Fruit fly (Drosophila melanogaster) whole organism, embryonic: ENCODE results near the gene AP-2mu.

Experiments used
- Atf6 ChIP-seq: fragments of 200-800 bp; sonication (Bioruptor generic); IDR thresholded peaks from 2 replicates; pipeline ENCODE4 v1.3.6; 2022; ENCODE audit warnings: missing biosample characterization, missing genetic modification characterization
- Bteb2 ChIP-seq: fragments of 200-800 bp; sonication (Bioruptor generic); optimal IDR thresholded peaks from 2 replicates; lab custom pipeline; 2016; ENCODE audit warnings: missing biosample characterization, missing genetic modification characterization
- C15 ChIP-seq: fragments of 200-800 bp; sonication (Bioruptor generic); IDR thresholded peaks from 3 replicates; pipeline ENCODE4 v1.3.6; 2022; ENCODE audit warnings: missing biosample characterization, missing genetic modification characterization
- CG1024 ChIP-seq: fragments of 200-800 bp; sonication (Bioruptor generic); IDR thresholded peaks from 2 replicates; pipeline ENCODE4 v1.3.6; 2022; ENCODE audit warnings: missing biosample characterization, missing genetic modification characterization
- CG11398 ChIP-seq: fragments of 200-800 bp; sonication (Bioruptor generic); optimal IDR thresholded peaks from 2 replicates; lab custom pipeline; 2016; ENCODE audit warnings: missing biosample characterization, missing genetic modification characterization
- CG11723 ChIP-seq: fragments of 200-800 bp; sonication (Bioruptor generic); optimal IDR thresholded peaks from 2 replicates; lab custom pipeline; 2017; ENCODE audit warnings: missing biosample characterization, mild to moderate bottlenecking, missing genetic modification characterization
- CG12299 ChIP-seq: fragments of 200-800 bp; sonication (Bioruptor generic); optimal IDR thresholded peaks from 2 replicates; lab custom pipeline; 2018; ENCODE audit warnings: missing biosample characterization, mild to moderate bottlenecking, missing genetic modification characterization
- CG12744 ChIP-seq: fragments of 200-800 bp; sonication (Bioruptor generic); optimal IDR thresholded peaks from 2 replicates; lab custom pipeline; 2016; ENCODE audit warnings: missing biosample characterization, missing genetic modification characterization
- CG13424 ChIP-seq: fragments of 200-800 bp; sonication (Bioruptor generic); optimal IDR thresholded peaks from 2 replicates; lab custom pipeline; 2019; ENCODE audit warnings: missing biosample characterization, mild to moderate bottlenecking, missing genetic modification characterization, moderate library complexity
- CG13775 ChIP-seq: fragments of 200-800 bp; sonication (Bioruptor generic); optimal IDR thresholded peaks from 3 replicates; lab custom pipeline; 2017; ENCODE audit warnings: missing biosample characterization, mild to moderate bottlenecking, missing genetic modification characterization
- CG1602 ChIP-seq: fragments of 200-800 bp; sonication (Bioruptor generic); optimal IDR thresholded peaks from 3 replicates; lab custom pipeline; 2016; ENCODE audit warnings: missing biosample characterization, missing genetic modification characterization
- CG17359 ChIP-seq: fragments of 200-800 bp; sonication (Bioruptor generic); optimal IDR thresholded peaks from 3 replicates; lab custom pipeline; 2018; ENCODE audit warnings: missing biosample characterization, mild to moderate bottlenecking, missing genetic modification characterization, moderate library complexity
- CG17802 ChIP-seq: fragments of 200-800 bp; sonication (Bioruptor generic); optimal IDR thresholded peaks from 2 replicates; lab custom pipeline; 2018; ENCODE audit warnings: missing biosample characterization, mild to moderate bottlenecking, missing genetic modification characterization, moderate library complexity
- CG17829 ChIP-seq: fragments of 200-800 bp; optimal IDR thresholded peaks from 2 replicates; lab custom pipeline; 2019; ENCODE audit warnings: missing biosample characterization, mild to moderate bottlenecking, missing genetic modification characterization, moderate library complexity
- CG2712 ChIP-seq: fragments of 200-800 bp; optimal IDR thresholded peaks from 3 replicates; lab custom pipeline; 2019; ENCODE audit warnings: missing biosample characterization, mild to moderate bottlenecking, missing genetic modification characterization, moderate library complexity
- CG2875 ChIP-seq: fragments of 200-800 bp; sonication (Bioruptor generic); optimal IDR thresholded peaks from 2 replicates; lab custom pipeline; 2017; ENCODE audit warnings: missing biosample characterization, mild to moderate bottlenecking, missing genetic modification characterization, missing genetic modification reagents
- CG34376 ChIP-seq: fragments of 200-800 bp; sonication (Bioruptor generic); optimal IDR thresholded peaks from 2 replicates; lab custom pipeline; 2018; ENCODE audit warnings: missing biosample characterization, mild to moderate bottlenecking, missing genetic modification characterization
- CG4282 ChIP-seq: fragments of 200-800 bp; sonication (Bioruptor generic); optimal IDR thresholded peaks from 2 replicates; lab custom pipeline; 2016; ENCODE audit warnings: missing biosample characterization, missing genetic modification characterization
- CG4820 ChIP-seq: fragments of 200-800 bp; sonication (Bioruptor generic); optimal IDR thresholded peaks from 3 replicates; lab custom pipeline; 2016; ENCODE audit warnings: missing biosample characterization, missing genetic modification characterization
- CG5953 ChIP-seq: fragments of 200-800 bp; sonication (Bioruptor generic); IDR thresholded peaks from 2 replicates; pipeline ENCODE4 v1.3.6; 2022; ENCODE audit warnings: missing biosample characterization, missing genetic modification characterization
- CG8290 ChIP-seq, 3 experiments: fragments of 200-800 bp; sonication (Bioruptor generic); optimal IDR thresholded peaks; 2 replicates each; lab custom pipeline; 2016 to 2019; ENCODE audit warnings: missing biosample characterization in 3 of 3, missing genetic modification characterization in 3 of 3, mild to moderate bottlenecking in 2 of 3, moderate library complexity in 1 of 3
- Camta ChIP-seq: fragments of 200-800 bp; sonication (Bioruptor generic); optimal IDR thresholded peaks from 2 replicates; lab custom pipeline; 2016; ENCODE audit warnings: missing biosample characterization, missing genetic modification characterization
- Doc3 ChIP-seq: fragments of 200-800 bp; sonication (Bioruptor generic); IDR thresholded peaks from 3 replicates; pipeline ENCODE4 v1.3.6; 2022; ENCODE audit warnings: missing biosample characterization, missing genetic modification characterization; ENCODE audit not compliant: partially characterized antibody
- Dp ChIP-seq: fragments of 200-800 bp; sonication (Bioruptor generic); optimal IDR thresholded peaks from 2 replicates; lab custom pipeline; 2018; ENCODE audit warnings: missing biosample characterization, mild to moderate bottlenecking, missing genetic modification characterization, moderate library complexity
- Fer1 ChIP-seq: fragments of 200-800 bp; sonication (Bioruptor generic); optimal IDR thresholded peaks from 2 replicates; lab custom pipeline; 2017; ENCODE audit warnings: missing biosample characterization, mild to moderate bottlenecking, missing genetic modification characterization
- Hr3 ChIP-seq: fragments of 200-800 bp; sonication (Bioruptor generic); optimal IDR thresholded peaks from 3 replicates; lab custom pipeline; 2016; ENCODE audit warnings: missing biosample characterization, missing genetic modification characterization
- Myb ChIP-seq: fragments of 200-800 bp; sonication (Bioruptor generic); optimal IDR thresholded peaks from 2 replicates; lab custom pipeline; 2016; ENCODE audit warnings: missing biosample characterization, missing genetic modification characterization
- NC2β ChIP-seq: fragments of 200-800 bp; sonication (Bioruptor generic); optimal IDR thresholded peaks from 2 replicates; lab custom pipeline; 2016; ENCODE audit warnings: missing biosample characterization, missing genetic modification characterization
- Oli ChIP-seq: fragments of 200-800 bp; sonication (Bioruptor generic); optimal IDR thresholded peaks from 2 replicates; lab custom pipeline; 2018; ENCODE audit warnings: missing biosample characterization, mild to moderate bottlenecking, missing genetic modification characterization, moderate library complexity
- Optix ChIP-seq: fragments of 200-800 bp; sonication (Bioruptor generic); IDR thresholded peaks from 3 replicates; pipeline ENCODE4 v1.3.6; 2022; ENCODE audit warnings: missing biosample characterization, missing genetic modification characterization
- Ptx1 ChIP-seq: fragments of 200-800 bp; sonication (Bioruptor generic); IDR thresholded peaks from 2 replicates; pipeline ENCODE4 v1.3.6; 2022; ENCODE audit warnings: missing biosample characterization, missing genetic modification characterization
- Spps ChIP-seq: fragments of 200-800 bp; sonication (Bioruptor generic); optimal IDR thresholded peaks from 2 replicates; lab custom pipeline; 2018; ENCODE audit warnings: missing biosample characterization, mild to moderate bottlenecking, missing genetic modification characterization
- ab ChIP-seq: fragments of 200-800 bp; sonication (Bioruptor generic); optimal IDR thresholded peaks from 2 replicates; lab custom pipeline; 2016; ENCODE audit warnings: missing biosample characterization, missing genetic modification characterization
- ara ChIP-seq: fragments of 200-800 bp; sonication (Bioruptor generic); IDR thresholded peaks from 2 replicates; pipeline ENCODE4 v1.3.6; 2022; ENCODE audit warnings: missing biosample characterization, missing genetic modification characterization
- az2 ChIP-seq: fragments of 200-800 bp; sonication (Bioruptor generic); optimal IDR thresholded peaks from 3 replicates; lab custom pipeline; 2016; ENCODE audit warnings: missing biosample characterization, missing genetic modification characterization
- bbx ChIP-seq: fragments of 200-800 bp; sonication (Bioruptor generic); IDR thresholded peaks from 2 replicates; pipeline ENCODE4 v1.3.6; 2022; ENCODE audit warnings: missing biosample characterization, missing genetic modification characterization; ENCODE audit not compliant: partially characterized antibody
- ftz-f1 ChIP-seq: fragments of 200-800 bp; sonication (Bioruptor generic); optimal IDR thresholded peaks from 2 replicates; lab custom pipeline; 2016; ENCODE audit warnings: missing biosample characterization, missing genetic modification characterization
- gsb-n ChIP-seq: fragments of 200-800 bp; sonication (Bioruptor generic); optimal IDR thresholded peaks from 3 replicates; lab custom pipeline; 2018; ENCODE audit warnings: missing biosample characterization, mild to moderate bottlenecking, missing genetic modification characterization
- insv ChIP-seq, 2 experiments: fragments of 200-800 bp; sonication (Bioruptor generic); optimal IDR thresholded peaks; 3 replicates each; lab custom pipeline; 2016 to 2018; ENCODE audit warnings: missing biosample characterization in 2 of 2, missing genetic modification characterization in 2 of 2
- ken ChIP-seq: fragments of 200-800 bp; sonication (Bioruptor generic); IDR thresholded peaks from 3 replicates; pipeline ENCODE4 v1.3.6; 2022; ENCODE audit warnings: missing biosample characterization, missing genetic modification characterization
- nmo ChIP-seq: fragments of 200-800 bp; sonication (Bioruptor generic); optimal IDR thresholded peaks from 2 replicates; lab custom pipeline; 2018; ENCODE audit warnings: missing biosample characterization, mild to moderate bottlenecking, missing genetic modification characterization, moderate library complexity
- odd ChIP-seq: fragments of 200-800 bp; sonication (Bioruptor generic); optimal IDR thresholded peaks from 2 replicates; lab custom pipeline; 2017; ENCODE audit warnings: missing biosample characterization, mild to moderate bottlenecking, missing genetic modification characterization
- pho ChIP-seq: fragments of 200-800 bp; sonication (Bioruptor generic); optimal IDR thresholded peaks from 2 replicates; lab custom pipeline; 2016; ENCODE audit warnings: missing biosample characterization, missing genetic modification characterization
- ranshi ChIP-seq: fragments of 200-800 bp; sonication (Bioruptor generic); IDR thresholded peaks from 2 replicates; pipeline ENCODE4 v1.3.6; 2022; ENCODE audit warnings: missing biosample characterization, missing genetic modification characterization
- repo ChIP-seq: fragments of 200-800 bp; sonication (Bioruptor generic); optimal IDR thresholded peaks from 2 replicates; lab custom pipeline; 2016; ENCODE audit warnings: missing biosample characterization, missing genetic modification characterization
- shn ChIP-seq: fragments of 200-800 bp; sonication (Bioruptor generic); optimal IDR thresholded peaks from 3 replicates; lab custom pipeline; 2016; ENCODE audit warnings: missing biosample characterization, missing genetic modification characterization
- so ChIP-seq: fragments of 200-800 bp; sonication (Bioruptor generic); IDR thresholded peaks from 3 replicates; pipeline ENCODE4 v1.3.6; 2022; ENCODE audit warnings: missing biosample characterization, missing genetic modification characterization
- sob ChIP-seq: fragments of 200-800 bp; sonication (Bioruptor generic); IDR thresholded peaks from 2 replicates; pipeline ENCODE4 v1.3.6; 2022; ENCODE audit warnings: missing biosample characterization, missing genetic modification characterization
- twi ChIP-seq: fragments of 200-800 bp; optimal IDR thresholded peaks from 2 replicates; lab custom pipeline; 2019; ENCODE audit warnings: missing biosample characterization, mild to moderate bottlenecking, missing genetic modification characterization, moderate library complexity
- vnd ChIP-seq: fragments of 200-800 bp; sonication (Bioruptor generic); IDR thresholded peaks from 3 replicates; pipeline ENCODE4 v1.3.6; 2022; ENCODE audit warnings: missing biosample characterization, missing genetic modification characterization; ENCODE audit not compliant: partially characterized antibody

AP-2mu gene

DNA sequence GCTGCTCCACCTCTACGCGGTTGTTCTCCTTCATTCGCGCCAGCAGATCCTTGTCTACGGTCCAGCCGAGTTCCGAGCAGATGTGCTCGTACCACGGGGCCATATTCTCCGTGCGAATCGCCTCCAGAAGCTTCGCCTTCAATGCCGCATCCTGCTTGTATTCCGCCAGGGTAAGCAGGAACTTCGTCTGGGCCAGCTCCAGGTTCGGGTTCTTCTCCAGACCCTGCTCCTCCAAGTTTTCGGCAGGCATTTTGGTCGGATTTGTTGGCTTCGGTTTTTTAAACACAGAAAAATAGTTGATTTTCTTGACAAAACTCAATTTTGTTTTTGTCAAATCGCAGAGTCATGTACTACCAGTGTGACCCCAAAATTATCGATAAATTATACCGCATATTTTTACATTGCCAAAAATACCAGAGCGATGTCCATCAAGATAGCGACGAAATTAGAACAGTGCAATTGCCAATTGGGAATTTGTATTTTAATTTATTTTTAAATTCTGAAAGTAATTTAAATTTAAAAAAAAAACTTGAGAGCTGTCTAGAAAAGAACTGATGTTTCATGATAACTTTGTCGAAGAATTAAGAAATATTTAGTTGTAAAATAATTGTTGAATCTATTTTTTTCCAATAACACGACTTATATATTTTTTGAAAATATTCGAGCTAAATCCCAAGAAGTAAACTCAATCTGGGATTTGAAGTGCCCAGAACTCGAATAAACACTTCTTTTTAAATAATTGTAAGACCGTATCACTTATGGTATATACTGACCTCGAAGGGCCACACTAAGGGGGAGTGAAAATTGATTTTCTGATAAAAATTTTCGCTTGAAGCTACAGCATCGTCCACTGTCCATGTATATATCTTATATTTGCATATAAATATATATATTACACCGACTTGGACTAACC is at the start of gene AP-2mu, which contains the start of gene Rpn7 (continued):
- no peak for TF ChIP-seq odd (GFP tag; lab: Kevin White, UChicago)
- TF ChIP-seq bbx (GFP tag; lab: Robert Waterston, UW): no peak
- no peak for TF ChIP-seq Myb (GFP tag; lab: Kevin White, UChicago)
- peak; percentile 17 for TF ChIP-seq CG17829 (tag; lab: Kevin White, UChicago)
- TF ChIP-seq CG13775 (GFP tag; lab: Kevin White, UChicago): peak; percentile 4
- TF ChIP-seq gsb-n (tag; lab: Kevin White, UChicago): no peak
- TF ChIP-seq CG8290 (GFP tag; optimal IDR thresholded peaks at IDR 0.05; lab: Kevin White, UChicago): no peak
- no peak for TF ChIP-seq CG8290 (tag; optimal IDR thresholded peaks at IDR 0.05; lab: Kevin White, UChicago)
- TF ChIP-seq ken: no peak
- no peak for TF ChIP-seq CG2875 (GFP tag; lab: Kevin White, UChicago)
- TF ChIP-seq Oli (tag; lab: Kevin White, UChicago): no peak
- TF ChIP-seq ara: no peak
- no peak for TF ChIP-seq Doc3 (GFP tag; lab: Robert Waterston, UW)
- no peak for TF ChIP-seq Atf6 (GFP tag; lab: Robert Waterston, UW)
- peak in 1 of 2 experiments; percentile 93 for TF ChIP-seq insv (GFP tag; optimal IDR thresholded peaks at IDR 0.05; lab: Kevin White, UChicago)
- TF ChIP-seq az2 (GFP tag; lab: Kevin White, UChicago): peak; percentile 23
- TF ChIP-seq shn (GFP tag; lab: Kevin White, UChicago): no peak
- no peak for TF ChIP-seq CG13424 (tag; lab: Kevin White, UChicago)
- peak; percentile 50 for TF ChIP-seq CG2712
- no peak for TF ChIP-seq CG17802 (tag; lab: Kevin White, UChicago)
- no peak for TF ChIP-seq ab (GFP tag; lab: Kevin White, UChicago)
- no peak for TF ChIP-seq Camta (GFP tag; lab: Kevin White, UChicago)
- TF ChIP-seq nmo (GFP tag; lab: Kevin White, UChicago): peak; percentile 53
- no peak for TF ChIP-seq CG34376 (GFP tag; lab: Kevin White, UChicago)
- TF ChIP-seq Fer1 (GFP tag; lab: Kevin White, UChicago): no peak
- no peak for TF ChIP-seq CG4820 (GFP tag; lab: Kevin White, UChicago)
- TF ChIP-seq Spps (tag; lab: Kevin White, UChicago): no peak
- TF ChIP-seq CG11398 (GFP tag; lab: Kevin White, UChicago): no peak
- TF ChIP-seq CG12299 (tag; lab: Kevin White, UChicago): no peak
- TF ChIP-seq Dp (GFP tag; lab: Kevin White, UChicago): peak; percentile 40
- TF ChIP-seq C15 (GFP tag; lab: Robert Waterston, UW): no peak
- TF ChIP-seq ranshi: no peak
- TF ChIP-seq Bteb2: no peak
- peak; percentile 22 for TF ChIP-seq Hr3 (GFP tag; lab: Kevin White, UChicago)
- TF ChIP-seq so (GFP tag; lab: Robert Waterston, UW): no peak
- TF ChIP-seq pho (GFP tag; lab: Kevin White, UChicago): no peak
- TF ChIP-seq Ptx1: no peak
- no peak for TF ChIP-seq sob
- TF ChIP-seq CG4282 (GFP tag; lab: Kevin White, UChicago): no peak
- no peak for TF ChIP-seq CG11723 (GFP tag; lab: Kevin White, UChicago)
- TF ChIP-seq Optix (GFP tag; lab: Robert Waterston, UW): no peak
- TF ChIP-seq CG1602 (GFP tag; lab: Kevin White, UChicago): no peak
- no peak for TF ChIP-seq CG5953 (GFP tag; lab: Robert Waterston, UW)
- no peak for TF ChIP-seq NC2β (GFP tag; lab: Kevin White, UChicago)
- no peak for TF ChIP-seq CG12744 (GFP tag; lab: Kevin White, UChicago)
- no peak for TF ChIP-seq CG17359 (tag; lab: Kevin White, UChicago)
- no peak for TF ChIP-seq vnd
- TF ChIP-seq repo (GFP tag; lab: Kevin White, UChicago): no peak
- TF ChIP-seq twi (tag; lab: Kevin White, UChicago): no peak
- no peak for TF ChIP-seq CG1024 (GFP tag; lab: Robert Waterston, UW)
- no peak for TF ChIP-seq ftz-f1 (GFP tag; lab: Kevin White, UChicago)
